Worm (Caenorhabditis elegans) whole organism, L2 larva: Measurements from ENCODE around the gene Y97E10AR.1.

Source experiments
- nhr-237 ChIP-seq: fragments of 150-350 bp; optimal IDR thresholded peaks from 2 replicates; lab custom pipeline; 2014; ENCODE audit warnings: missing biosample characterization, missing genetic modification characterization
- ztf-11 ChIP-seq: sonication (generic microtip); optimal IDR thresholded peaks from 2 replicates; lab custom pipeline; 2017; ENCODE audit warnings: missing biosample characterization, missing genetic modification characterization

ce11 chrV:8028825-8029489, 27.7 kb downstream of the Y97E10AR.1 start, which contains the start of gene oma-2:
- TF ChIP-seq ztf-11 (tag; lab: Kevin White, UChicago) = no peak
- TF ChIP-seq nhr-237 (tag; lab: Kevin White, UChicago) = no peak
